Worm (Caenorhabditis elegans) whole organism, L3 larva: ENCODE measurements around the gene cutl-11.

ENCODE experiments used
- R02D3.7 ChIP-seq: fragments of 150-350 bp; optimal IDR thresholded peaks from 2 replicates; lab custom pipeline; 2014; ENCODE audit warnings: missing biosample characterization, missing genetic modification characterization
- ZK546.5 ChIP-seq: sonication (generic microtip); optimal IDR thresholded peaks from 2 replicates; lab custom pipeline; 2017; ENCODE audit warnings: missing biosample characterization, missing genetic modification characterization
- aly-2 ChIP-seq: fragments of 150-350 bp; optimal IDR thresholded peaks from 2 replicates; lab custom pipeline; 2014; ENCODE audit warnings: missing biosample characterization, missing genetic modification characterization
- ama-1 ChIP-seq: fragments of 150-350 bp; optimal IDR thresholded peaks from 2 replicates; lab custom pipeline; 2018
- ceh-16 ChIP-seq: sonication (generic microtip); optimal IDR thresholded peaks from 2 replicates; lab custom pipeline; 2017; ENCODE audit warnings: missing biosample characterization, missing genetic modification characterization
- ceh-28 ChIP-seq: fragments of 150-350 bp; optimal IDR thresholded peaks from 2 replicates; lab custom pipeline; 2014; ENCODE audit warnings: missing biosample characterization, missing genetic modification reagents, missing genetic modification characterization
- ceh-82 ChIP-seq: fragments of 150-350 bp; optimal IDR thresholded peaks from 2 replicates; lab custom pipeline; 2014; ENCODE audit warnings: missing biosample characterization, missing genetic modification characterization
- ceh-9 ChIP-seq: sonication (generic microtip); optimal IDR thresholded peaks from 2 replicates; lab custom pipeline; 2018; ENCODE audit warnings: missing biosample characterization, missing genetic modification characterization
- daf-12 ChIP-seq: fragments of 150-350 bp; optimal IDR thresholded peaks from 2 replicates; lab custom pipeline; 2014; ENCODE audit warnings: missing biosample characterization, missing genetic modification reagents, missing genetic modification characterization
- egl-27 ChIP-seq: sonication (generic microtip); optimal IDR thresholded peaks from 4 replicates; lab custom pipeline; 2017; ENCODE audit warnings: missing biosample characterization, missing genetic modification reagents, missing genetic modification characterization
- egl-5 ChIP-seq: fragments of 150-350 bp; optimal IDR thresholded peaks from 2 replicates; lab custom pipeline; 2017; ENCODE audit warnings: missing biosample characterization, missing genetic modification reagents, missing genetic modification characterization, inconsistent platforms
- elt-1 ChIP-seq: fragments of 150-350 bp; optimal IDR thresholded peaks from 2 replicates; lab custom pipeline; 2014; ENCODE audit warnings: missing biosample characterization, missing genetic modification characterization
- elt-2 ChIP-seq: sonication (generic microtip); optimal IDR thresholded peaks from 2 replicates; lab custom pipeline; 2016; ENCODE audit warnings: missing genetic modification reagents, mild to moderate bottlenecking, missing genetic modification characterization, missing compliant biosample characterization
- elt-3 ChIP-seq, 3 experiments: fragments of 150-350 bp in 1 of 3; sonication (generic microtip) in 2 of 3; optimal IDR thresholded peaks; 2 replicates in 2 of 3; 4 replicates in 1 of 3; lab custom pipeline; 2014 to 2017; ENCODE audit warnings: missing biosample characterization in 3 of 3, missing genetic modification characterization in 3 of 3
- eor-1 ChIP-seq, 2 experiments: fragments of 150-350 bp; optimal IDR thresholded peaks; 2 replicates each; lab custom pipeline; 2014 to 2018; ENCODE audit warnings: missing biosample characterization in 2 of 2, missing genetic modification characterization in 2 of 2
- fkh-10 ChIP-seq: sonication (generic microtip); optimal IDR thresholded peaks from 2 replicates; lab custom pipeline; 2017; ENCODE audit warnings: missing biosample characterization, missing genetic modification reagents, missing genetic modification characterization
- fkh-2 ChIP-seq: fragments of 150-350 bp; optimal IDR thresholded peaks from 2 replicates; lab custom pipeline; 2014; ENCODE audit warnings: missing biosample characterization, missing genetic modification reagents, missing genetic modification characterization
- fos-1 ChIP-seq: fragments of 150-350 bp; optimal IDR thresholded peaks from 2 replicates; lab custom pipeline; 2014; ENCODE audit warnings: missing biosample characterization, missing genetic modification characterization
- hmg-11 ChIP-seq: sonication (generic microtip); optimal IDR thresholded peaks from 2 replicates; lab custom pipeline; 2016; ENCODE audit warnings: missing genetic modification characterization, missing compliant biosample characterization
- jun-1 ChIP-seq: fragments of 150-350 bp; optimal IDR thresholded peaks from 2 replicates; lab custom pipeline; 2014; ENCODE audit warnings: missing biosample characterization, missing genetic modification reagents, missing genetic modification characterization
- lin-15B ChIP-seq: fragments of 150-350 bp; optimal IDR thresholded peaks from 2 replicates; lab custom pipeline; 2014; ENCODE audit warnings: missing biosample characterization, missing genetic modification characterization
- lin-39 ChIP-seq: fragments of 150-350 bp; optimal IDR thresholded peaks from 2 replicates; lab custom pipeline; 2018; ENCODE audit warnings: missing biosample characterization, missing genetic modification reagents, missing genetic modification characterization
- lsy-12 ChIP-seq: sonication (generic microtip); optimal IDR thresholded peaks from 2 replicates; lab custom pipeline; 2016; ENCODE audit warnings: mild to moderate bottlenecking, missing genetic modification characterization, missing compliant biosample characterization
- mdl-1 ChIP-seq: fragments of 150-350 bp; optimal IDR thresholded peaks from 2 replicates; lab custom pipeline; 2014; ENCODE audit warnings: missing biosample characterization, missing genetic modification characterization
- mml-1 ChIP-seq: fragments of 150-350 bp; sonication (generic microtip); optimal IDR thresholded peaks from 3 replicates; lab custom pipeline; 2014; ENCODE audit warnings: missing biosample characterization, missing genetic modification characterization
- nfya-1 ChIP-seq: sonication (generic microtip); optimal IDR thresholded peaks from 2 replicates; lab custom pipeline; 2017; ENCODE audit warnings: missing genetic modification characterization, mild to moderate bottlenecking, missing compliant biosample characterization, antibody characterized with exemption, moderate library complexity; ENCODE audit not compliant: insufficient read depth
- nhr-11 ChIP-seq: fragments of 150-350 bp; optimal IDR thresholded peaks from 2 replicates; lab custom pipeline; 2014; ENCODE audit warnings: missing biosample characterization, missing genetic modification characterization
- nhr-12 ChIP-seq: fragments of 150-350 bp; optimal IDR thresholded peaks from 2 replicates; lab custom pipeline; 2014; ENCODE audit warnings: missing biosample characterization, missing genetic modification characterization
- nhr-23 ChIP-seq: fragments of 150-350 bp; optimal IDR thresholded peaks from 2 replicates; lab custom pipeline; 2014; ENCODE audit warnings: missing biosample characterization, missing genetic modification reagents, missing genetic modification characterization
- nhr-237 ChIP-seq: fragments of 150-350 bp; optimal IDR thresholded peaks from 2 replicates; lab custom pipeline; 2014; ENCODE audit warnings: missing biosample characterization, missing genetic modification characterization
- nhr-25 ChIP-seq: sonication (generic microtip); optimal IDR thresholded peaks from 2 replicates; lab custom pipeline; 2017; ENCODE audit warnings: missing biosample characterization, missing genetic modification characterization
- nhr-28 ChIP-seq: fragments of 150-350 bp; optimal IDR thresholded peaks from 2 replicates; lab custom pipeline; 2014; ENCODE audit warnings: missing biosample characterization, missing genetic modification characterization
- nhr-43 ChIP-seq: sonication (generic microtip); optimal IDR thresholded peaks from 2 replicates; lab custom pipeline; 2016; ENCODE audit warnings: mild to moderate bottlenecking, missing genetic modification characterization, missing compliant biosample characterization; ENCODE audit not compliant: poor library complexity, severe bottlenecking
- nhr-67 ChIP-seq: fragments of 150-350 bp; optimal IDR thresholded peaks from 2 replicates; lab custom pipeline; 2014; ENCODE audit warnings: missing biosample characterization, missing genetic modification characterization
- nhr-76 ChIP-seq: fragments of 150-350 bp; sonication (generic microtip); optimal IDR thresholded peaks from 5 replicates; lab custom pipeline; 2014; ENCODE audit warnings: missing biosample characterization, missing genetic modification characterization
- nhr-77 ChIP-seq: fragments of 150-350 bp; optimal IDR thresholded peaks from 2 replicates; lab custom pipeline; 2014; ENCODE audit warnings: missing biosample characterization, missing genetic modification characterization
- pha-4 ChIP-seq: fragments of 150-350 bp; optimal IDR thresholded peaks from 2 replicates; lab custom pipeline; 2014; ENCODE audit warnings: missing biosample characterization, missing genetic modification reagents, missing genetic modification characterization
- pqm-1 ChIP-seq: fragments of 150-350 bp; optimal IDR thresholded peaks from 2 replicates; lab custom pipeline; 2017; ENCODE audit warnings: missing biosample characterization, missing genetic modification characterization, inconsistent platforms
- sea-2 ChIP-seq: fragments of 150-350 bp; sonication (generic microtip); optimal IDR thresholded peaks from 4 replicates; lab custom pipeline; 2014; ENCODE audit warnings: missing biosample characterization, missing genetic modification reagents, missing genetic modification characterization
- skn-1 ChIP-seq: fragments of 150-350 bp; optimal IDR thresholded peaks from 2 replicates; lab custom pipeline; 2014; ENCODE audit warnings: missing biosample characterization, missing genetic modification characterization
- snpc-4 ChIP-seq: fragments of 150-350 bp; optimal IDR thresholded peaks from 2 replicates; lab custom pipeline; 2014; ENCODE audit warnings: missing biosample characterization, missing genetic modification characterization
- tbx-2 ChIP-seq: sonication (generic microtip); optimal IDR thresholded peaks from 2 replicates; lab custom pipeline; 2016; ENCODE audit warnings: mild to moderate bottlenecking, missing genetic modification characterization, missing compliant biosample characterization
- unc-39 ChIP-seq: sonication (generic microtip); optimal IDR thresholded peaks from 4 replicates; lab custom pipeline; 2017; ENCODE audit warnings: missing biosample characterization, missing genetic modification characterization
- unc-62 ChIP-seq: fragments of 150-350 bp; sonication (generic microtip); optimal IDR thresholded peaks from 4 replicates; lab custom pipeline; 2014; ENCODE audit warnings: missing biosample characterization, missing genetic modification reagents, missing genetic modification characterization
- zag-1 ChIP-seq: fragments of 150-350 bp; optimal IDR thresholded peaks from 2 replicates; lab custom pipeline; 2014; ENCODE audit warnings: missing biosample characterization, missing genetic modification characterization
- ztf-11 ChIP-seq: fragments of 150-350 bp; optimal IDR thresholded peaks from 2 replicates; lab custom pipeline; 2014; ENCODE audit warnings: missing biosample characterization, missing genetic modification characterization
- ztf-4 ChIP-seq: fragments of 150-350 bp; optimal IDR thresholded peaks from 2 replicates; lab custom pipeline; 2014; ENCODE audit warnings: missing biosample characterization, missing genetic modification characterization

Gene cutl-11

ce11 chrX:11606815-11607499 lies 43.7 kb downstream of the cutl-11 start:
- TF ChIP-seq elt-1 (tag; lab: Kevin White, UChicago): peak; percentile 38
- no peak for TF ChIP-seq snpc-4 (tag; lab: Kevin White, UChicago)
- TF ChIP-seq lin-15B (tag; lab: Kevin White, UChicago): no peak
- no peak for TF ChIP-seq ceh-9 (tag; lab: Kevin White, UChicago)
- no peak for TF ChIP-seq ztf-11 (tag; lab: Kevin White, UChicago)
- no peak for TF ChIP-seq nhr-67 (tag; lab: Kevin White, UChicago)
- no peak for TF ChIP-seq lin-39
- peak; percentile 4 for TF ChIP-seq nhr-23 (tag; lab: Kevin White, UChicago)
- TF ChIP-seq R02D3.7 (tag; lab: Kevin White, UChicago): no peak
- no peak for TF ChIP-seq egl-27
- peak; percentile 38 for TF ChIP-seq nhr-25 (tag; lab: Kevin White, UChicago)

- TF ChIP-seq tbx-2 (tag; lab: Kevin White, UChicago) (peak; percentile 93), egl-27 (no peak), aly-2 (tag; lab: Kevin White, UChicago) (peak; percentile 34), nhr-28 (no peak), nfya-1 (tag; lab: Kevin White, UChicago) (peak; percentile 66), zag-1 (tag; lab: Kevin White, UChicago) (peak; percentile 76), ceh-9 (tag; lab: Kevin White, UChicago) (peak; percentile 79), nhr-11 (peak; percentile 93), nhr-12 (tag; lab: Kevin White, UChicago) (peak; percentile 6), pha-4 (tag; lab: Kevin White, UChicago) (peak; percentile 63), ceh-82 (tag; lab: Kevin White, UChicago) (peak; percentile 74), fkh-2 (tag; lab: Kevin White, UChicago) (no peak), nhr-67 (tag; lab: Kevin White, UChicago) (peak; percentile 23), unc-39 (tag; lab: Kevin White, UChicago) (no peak), sea-2 (peak; percentile 99), snpc-4 (tag; lab: Kevin White, UChicago) (peak; percentile 61), mml-1 (peak; percentile 43), nhr-23 (tag; lab: Kevin White, UChicago) (peak; percentile 86), hmg-11 (tag; lab: Kevin White, UChicago) (peak; percentile 72), fkh-10 (GFP tag; lab: Kevin White, UChicago) (peak; percentile 37), ztf-4 (tag; lab: Kevin White, UChicago) (peak; percentile 86), elt-2 (tag; lab: Kevin White, UChicago) (peak; percentile 90), ceh-28 (tag; lab: Kevin White, UChicago) (peak; percentile 78), nhr-77 (tag; lab: Kevin White, UChicago) (peak; percentile 82), egl-5 (tag; lab: Kevin White, UChicago) (peak; percentile 45), daf-12 (tag; lab: Kevin White, UChicago) (peak; percentile 59), unc-62 (no peak), lin-15B (tag; lab: Kevin White, UChicago) (peak; percentile 32), ceh-16 (tag; lab: Kevin White, UChicago) (no peak), nhr-76 (tag; lab: Kevin White, UChicago) (peak; percentile 84), elt-1 (tag; lab: Kevin White, UChicago) (peak; percentile 74), nhr-43 (tag; lab: Kevin White, UChicago) (peak; percentile 79), ztf-11 (tag; lab: Kevin White, UChicago) (peak; percentile 10), elt-3 (tag; optimal IDR thresholded peaks at IDR 0.05; lab: Kevin White, UChicago) (peak in 1 of 3 experiments; percentile 95), lsy-12 (peak; percentile 96), lin-39 (peak; percentile 72), nhr-25 (tag; lab: Kevin White, UChicago) (peak; percentile 72), skn-1 (tag; lab: Kevin White, UChicago) (no peak), fos-1 (tag; lab: Kevin White, UChicago) (peak; percentile 81), eor-1 (tag; optimal IDR thresholded peaks at IDR 0.05; lab: Kevin White, UChicago) (peak; percentile 87 to 93), ama-1 (lab: Kevin White, UChicago) (no peak), jun-1 (peak; percentile 84), ZK546.5 (peak; percentile 41), mdl-1 (tag; lab: Kevin White, UChicago) (peak; percentile 8), nhr-237 (no peak), R02D3.7 (tag; lab: Kevin White, UChicago) (peak; percentile 82), pqm-1 (peak; percentile 58)
These were observed 44.7 kb downstream of the cutl-11 start for ce11 chrX:11605766-11606490.
